Worm (Caenorhabditis elegans) whole organism, late embryonic: ENCODE data around the gene ZK1251.3.

Experiments used
- ama-1 ChIP-seq: fragments of 150-350 bp; optimal IDR thresholded peaks from 2 replicates; lab custom pipeline; 2014
- ceh-30 ChIP-seq: fragments of 150-350 bp; optimal IDR thresholded peaks from 2 replicates; lab custom pipeline; 2014; ENCODE audit warnings: missing biosample characterization, missing genetic modification characterization
- ceh-6 ChIP-seq: fragments of 200-800 bp; sonication (Bioruptor generic); optimal IDR thresholded peaks from 2 replicates; lab custom pipeline; 2018; ENCODE audit warnings: mild to moderate bottlenecking, missing genetic modification characterization, missing compliant biosample characterization
- fax-1 ChIP-seq: sonication (generic microtip); optimal IDR thresholded peaks from 2 replicates; lab custom pipeline; 2016; ENCODE audit warnings: missing genotype, missing genetic modification characterization, missing compliant biosample characterization
- pha-4 ChIP-seq: fragments of 150-350 bp; optimal IDR thresholded peaks from 2 replicates; lab custom pipeline; 2018; ENCODE audit warnings: missing biosample characterization, missing genetic modification reagents, missing genetic modification characterization
- ttx-3 ChIP-seq: sonication (generic microtip); optimal IDR thresholded peaks from 2 replicates; lab custom pipeline; 2016; ENCODE audit warnings: missing genetic modification reagents, missing genetic modification characterization, missing compliant biosample characterization
- ztf-16 ChIP-seq: sonication (generic microtip); optimal IDR thresholded peaks from 2 replicates; lab custom pipeline; 2017; ENCODE audit warnings: missing genetic modification characterization, missing compliant biosample characterization

DNA sequence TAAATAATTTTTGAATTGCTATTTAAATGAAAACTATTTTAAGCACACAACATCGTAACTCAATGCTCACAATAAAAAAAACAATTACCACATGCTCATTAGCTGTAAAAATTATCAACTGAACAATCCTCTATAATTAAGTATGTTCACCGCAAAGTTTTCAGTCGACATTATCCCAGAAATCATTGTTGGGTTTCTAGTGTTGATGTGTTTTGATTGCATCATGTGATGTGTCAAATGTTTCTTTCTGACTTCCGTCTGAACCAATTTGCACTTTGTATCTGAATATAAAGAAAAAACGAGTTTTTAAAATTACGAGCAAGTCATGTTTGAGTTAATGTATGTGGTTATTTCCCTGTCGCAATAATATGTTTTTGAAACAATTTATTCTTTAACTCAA lies 34.4 kb downstream of the ZK1251.3 start:
- no peak for TF ChIP-seq ceh-30 (tag; lab: Kevin White, UChicago)
- no peak for TF ChIP-seq ztf-16 (tag; lab: Kevin White, UChicago)
- TF ChIP-seq ttx-3: no peak
- no peak for TF ChIP-seq ama-1 (lab: Kevin White, UChicago)
- TF ChIP-seq pha-4 (tag; lab: Kevin White, UChicago): no peak
- no peak for TF ChIP-seq fax-1
- TF ChIP-seq ceh-6 (GFP tag; lab: Kevin White, UChicago): no peak
